Worm (Caenorhabditis elegans): ENCODE data around the gene C07H6.2.

The C07H6.2 gene

ce11 chrIII:7520672-7521071, at the start of gene C07H6.2, which contains the start of gene cux-7 (continued):
- TF ChIP-seq snpc-1.2 (GFP tag; IDR thresholded peaks at IDR 0.05) (no peak; the same call in 1 of the 2 replicates), sdz-12 (GFP tag; optimal IDR thresholded peaks at IDR 0.05) (peak; percentile 98), dmd-9 (GFP tag; IDR thresholded peaks at IDR 0.05) (peak; percentile 97), dmd-6 (GFP tag; IDR thresholded peaks at IDR 0.05) (peak; percentile 95), fkh-10 (GFP tag; optimal IDR thresholded peaks at IDR 0.05) (peak; percentile 42), snpc-4 (tag; optimal IDR thresholded peaks at IDR 0.05) (no peak), ceh-28 (tag; optimal IDR thresholded peaks at IDR 0.05) (no peak), lin-13 (GFP tag; optimal IDR thresholded peaks at IDR 0.05) (peak; percentile 85), Y75B8A.6 (GFP tag; IDR thresholded peaks at IDR 0.05) (no peak), vab-7 (GFP tag; IDR thresholded peaks at IDR 0.05) (0 out of 2 replicates have a peak, but pooled peaks have one; percentile 50), nhr-41 (GFP tag; IDR thresholded peaks at IDR 0.05) (no peak), mdt-29 (GFP tag; IDR thresholded peaks at IDR 0.05) (peak; percentile 77; the same call in 1 of the 2 replicates), nhr-28 (tag; optimal IDR thresholded peaks at IDR 0.05) (peak; percentile 73), lin-1 (GFP tag; IDR thresholded peaks at IDR 0.05) (0 out of 2 replicates have a peak, but pooled peaks have one; percentile 40), fos-1 (tag; optimal IDR thresholded peaks at IDR 0.05) (no peak), php-3 (GFP tag; IDR thresholded peaks at IDR 0.05) (peak; percentile 57), lim-7 (GFP tag; IDR thresholded peaks at IDR 0.05) (no peak), nhr-111 (GFP tag; optimal IDR thresholded peaks at IDR 0.05) (no peak), ces-1 (GFP tag; optimal IDR thresholded peaks at IDR 0.05) (peak; percentile 5), Y5F2A.4 (GFP tag; optimal IDR thresholded peaks at IDR 0.05) (no peak), set-16 (GFP tag; IDR thresholded peaks at IDR 0.05) (no peak; the same call in 1 of the 2 replicates), mxl-2 (GFP tag; conservative IDR thresholded peaks at IDR 0.05) (peak; percentile 82), nhr-237 (tag; optimal IDR thresholded peaks at IDR 0.05) (no peak), F10B5.3 (tag; optimal IDR thresholded peaks at IDR 0.05) (peak; percentile 82), hmg-1.1 (GFP tag; IDR thresholded peaks at IDR 0.05) (peak; percentile 79), ZK337.2 (GFP tag; IDR thresholded peaks at IDR 0.05) (peak; percentile 100), nhr-77 (tag; optimal IDR thresholded peaks at IDR 0.05) (peak; percentile 68), mep-1 (tag; optimal IDR thresholded peaks at IDR 0.05) (no peak), nhr-11 (tag; optimal IDR thresholded peaks at IDR 0.05) (peak; percentile 75), nhr-6 (tag; optimal IDR thresholded peaks at IDR 0.05) (peak; percentile 82), zip-11 (GFP tag; IDR thresholded peaks at IDR 0.05) (no peak), cey-2 (tag; optimal IDR thresholded peaks at IDR 0.05; ENCODE audit: borderline replicate concordance, insufficient read depth) (no peak), ama-1 (optimal IDR thresholded peaks at IDR 0.05) (no peak), attf-4 (tag; optimal IDR thresholded peaks at IDR 0.05) (no peak), lin-29 (GFP tag; IDR thresholded peaks at IDR 0.05) (no peak), pqm-1 (tag; optimal IDR thresholded peaks at IDR 0.05) (no peak), madf-9 (GFP tag; conservative IDR thresholded peaks at IDR 0.05) (peak; percentile 96), mxl-3 (GFP tag; optimal IDR thresholded peaks at IDR 0.05) (peak; percentile 66), F49E8.2 (tag; optimal IDR thresholded peaks at IDR 0.05; ENCODE audit: borderline replicate concordance) (peak; percentile 90), unc-39 (tag; optimal IDR thresholded peaks at IDR 0.05) (no peak), aha-1 (tag) (peak; percentile 97), duxl-1 (tag; optimal IDR thresholded peaks at IDR 0.05; ENCODE audit: poor library complexity) (peak; percentile 97), nhr-25 (tag; optimal IDR thresholded peaks at IDR 0.05; ENCODE audit: borderline replicate concordance, insufficient read depth) (peak; percentile 42), dmd-8 (GFP tag; IDR thresholded peaks at IDR 0.05) (no peak), ceh-62 (tag; optimal IDR thresholded peaks at IDR 0.05) (no peak), ztf-7 (tag; optimal IDR thresholded peaks at IDR 0.05) (no peak), lsy-2 (tag; optimal IDR thresholded peaks at IDR 0.05) (peak; percentile 60 to 96), zip-2 (tag; optimal IDR thresholded peaks at IDR 0.05) (no peak), zfp-3 (GFP tag; conservative IDR thresholded peaks at IDR 0.05) (peak; percentile 88), nhr-76 (tag; optimal IDR thresholded peaks at IDR 0.05) (no peak), pha-4 (GFP tag; IDR thresholded peaks at IDR 0.05) (no peak; the same call in 1 of the 2 replicates), pha-4 (tag; optimal IDR thresholded peaks at IDR 0.05) (peak; percentile 30)
